Worm (Caenorhabditis elegans) whole organism, early embryonic: ENCODE results near the gene Y38H6C.15.

Experiments
- B0310.2 ChIP-seq: sonication (generic microtip); optimal IDR thresholded peaks from 2 replicates; lab custom pipeline; 2016; ENCODE audit warnings: mild to moderate bottlenecking, missing genetic modification characterization, missing compliant biosample characterization
- F13C5.2 ChIP-seq: sonication (generic microtip); optimal IDR thresholded peaks from 2 replicates; lab custom pipeline; 2017; ENCODE audit warnings: mild to moderate bottlenecking, missing genetic modification characterization, inconsistent platforms, missing compliant biosample characterization
- aly-1 ChIP-seq: sonication (generic microtip); optimal IDR thresholded peaks from 2 replicates; lab custom pipeline; 2016; ENCODE audit warnings: missing genetic modification characterization, missing compliant biosample characterization
- ama-1 ChIP-seq: fragments of 150-350 bp; optimal IDR thresholded peaks from 2 replicates; lab custom pipeline; 2014
- ceh-13 ChIP-seq: fragments of 200-800 bp; sonication (Bioruptor generic); optimal IDR thresholded peaks from 2 replicates; lab custom pipeline; 2018; ENCODE audit warnings: mild to moderate bottlenecking, missing genetic modification characterization, missing compliant biosample characterization
- ceh-36 ChIP-seq: sonication (generic microtip); optimal IDR thresholded peaks from 2 replicates; lab custom pipeline; 2016; ENCODE audit warnings: missing genetic modification characterization, inconsistent platforms, missing compliant biosample characterization
- ets-7 ChIP-seq: sonication (generic microtip); optimal IDR thresholded peaks from 2 replicates; lab custom pipeline; 2016; ENCODE audit warnings: missing genotype, missing genetic modification characterization, missing compliant biosample characterization
- flt-1 ChIP-seq: fragments of 200-800 bp; sonication (Bioruptor generic); IDR thresholded peaks from 2 replicates; pipeline ENCODE4 v1.3.6; 2022; ENCODE audit warnings: missing genetic modification characterization, missing compliant biosample characterization
- hmbx-1 ChIP-seq: sonication (generic microtip); optimal IDR thresholded peaks from 2 replicates; lab custom pipeline; 2016; ENCODE audit warnings: mild to moderate bottlenecking, missing genetic modification characterization, missing compliant biosample characterization
- hmg-4 ChIP-seq: fragments of 200-800 bp; sonication (Bioruptor generic); optimal IDR thresholded peaks from 2 replicates; lab custom pipeline; 2018; ENCODE audit warnings: mild to moderate bottlenecking, missing genetic modification characterization, missing compliant biosample characterization
- hnd-1 ChIP-seq: sonication (generic microtip); optimal IDR thresholded peaks from 2 replicates; lab custom pipeline; 2016; ENCODE audit warnings: missing genetic modification characterization, missing compliant biosample characterization
- pes-1 ChIP-seq: fragments of 200-800 bp; sonication (Bioruptor generic); IDR thresholded peaks from 2 replicates; pipeline ENCODE4 v1.3.6; 2022; ENCODE audit warnings: missing genetic modification reagents, missing genetic modification characterization, missing compliant biosample characterization
- scrt-1 ChIP-seq: fragments of 200-800 bp; sonication (Bioruptor generic); IDR thresholded peaks from 2 replicates; pipeline ENCODE4 v1.3.6; 2022; ENCODE audit warnings: missing genetic modification characterization, missing compliant biosample characterization
- sea-1 ChIP-seq: fragments of 200-800 bp; sonication (Bioruptor generic); conservative IDR thresholded peaks from 2 replicates; pipeline ENCODE4 v1.3.6; 2022; ENCODE audit warnings: missing genetic modification characterization, missing compliant biosample characterization
- tbx-11 ChIP-seq: fragments of 200-800 bp; sonication (Bioruptor generic); IDR thresholded peaks from 2 replicates; pipeline ENCODE4 v1.3.6; 2022; ENCODE audit warnings: missing genetic modification characterization, missing compliant biosample characterization
- tbx-37 ChIP-seq: fragments of 200-800 bp; sonication (Bioruptor generic); conservative IDR thresholded peaks from 2 replicates; pipeline ENCODE4 v1.3.6; 2022; ENCODE audit warnings: missing genetic modification reagents, missing genetic modification characterization, missing compliant biosample characterization
- tra-4 ChIP-seq: sonication (generic microtip); optimal IDR thresholded peaks from 2 replicates; lab custom pipeline; 2017; ENCODE audit warnings: missing genetic modification characterization, missing compliant biosample characterization

Gene Y38H6C.15

DNA sequence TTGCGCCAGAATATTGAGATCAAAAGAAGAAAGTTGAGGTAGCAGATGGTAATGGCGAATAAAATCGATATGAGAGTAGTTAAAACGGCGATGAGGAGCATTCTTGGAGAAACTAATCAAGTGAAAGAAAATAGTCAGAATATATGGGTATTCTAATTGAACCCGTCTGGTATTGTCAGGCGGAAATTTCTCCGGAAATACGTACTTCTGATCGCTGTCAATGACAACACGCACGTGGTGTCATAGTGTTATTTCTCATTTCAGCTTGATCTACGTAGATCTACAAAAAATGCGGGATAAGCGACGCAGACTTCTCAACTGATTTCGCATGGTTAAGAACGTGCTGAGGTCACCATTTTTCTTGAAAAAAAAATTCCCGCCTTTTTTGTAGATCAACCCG is 43.7 kb downstream of the Y38H6C.15 start, which contains the start of gene srbc-79:
Gene srbc-79 (minus strand): TSS at position 101 of the 400 bp plus-strand sequence.
- no peak for TF ChIP-seq ceh-13 (GFP tag; lab: Kevin White, UChicago)
- no peak for TF ChIP-seq scrt-1
- no peak for TF ChIP-seq ama-1
- no peak for TF ChIP-seq tbx-37 (GFP tag; lab: Robert Waterston, UW)
- TF ChIP-seq flt-1 (GFP tag; lab: Robert Waterston, UW), result no peak
- TF ChIP-seq ceh-36 (tag; lab: Kevin White, UChicago), result no peak
- TF ChIP-seq tra-4, result no peak
- no peak for TF ChIP-seq hmg-4 (GFP tag; lab: Kevin White, UChicago)
- no peak for TF ChIP-seq hnd-1
- TF ChIP-seq pes-1 (GFP tag; lab: Robert Waterston, UW), result no peak
- no peak for TF ChIP-seq hmbx-1 (tag; lab: Kevin White, UChicago)
- no peak for TF ChIP-seq F13C5.2 (tag; lab: Kevin White, UChicago)
- no peak for TF ChIP-seq ets-7 (tag; lab: Kevin White, UChicago)
- TF ChIP-seq B0310.2, result no peak
- no peak for TF ChIP-seq aly-1 (tag; lab: Kevin White, UChicago)
- TF ChIP-seq sea-1 (GFP tag; lab: Robert Waterston, UW), result no peak
- TF ChIP-seq tbx-11 (GFP tag; lab: Robert Waterston, UW), result no peak

ce11 chrV:20489102-20489501 is 47.0 kb downstream of the Y38H6C.15 start, which contains the start of gene srbc-78:
Gene srbc-78 (minus strand): TSS chrV:20489202.
- TF ChIP-seq ets-7 (tag; lab: Kevin White, UChicago) (no peak), ceh-36 (tag; lab: Kevin White, UChicago) (no peak), hmbx-1 (tag; lab: Kevin White, UChicago) (no peak), sea-1 (GFP tag; lab: Robert Waterston, UW) (no peak), ama-1 (no peak), hmg-4 (GFP tag; lab: Kevin White, UChicago) (no peak), tbx-37 (GFP tag; lab: Robert Waterston, UW) (no peak), scrt-1 (no peak), tra-4 (no peak), aly-1 (tag; lab: Kevin White, UChicago) (no peak), ceh-13 (GFP tag; lab: Kevin White, UChicago) (no peak), flt-1 (GFP tag; lab: Robert Waterston, UW) (no peak), hnd-1 (no peak), tbx-11 (GFP tag; lab: Robert Waterston, UW) (no peak), F13C5.2 (tag; lab: Kevin White, UChicago) (no peak), pes-1 (GFP tag; lab: Robert Waterston, UW) (no peak), B0310.2 (no peak)

- TF ChIP-seq tbx-11 (GFP tag; lab: Robert Waterston, UW) (no peak), ceh-13 (GFP tag; lab: Kevin White, UChicago) (no peak), scrt-1 (no peak), F13C5.2 (tag; lab: Kevin White, UChicago) (no peak), pes-1 (GFP tag; lab: Robert Waterston, UW) (no peak), hnd-1 (no peak), B0310.2 (no peak)
Measured at ce11 chrV:20486549-20486948, 49.6 kb downstream of the Y38H6C.15 start.

- no peak for TF ChIP-seq tbx-37 (GFP tag; lab: Robert Waterston, UW)
- TF ChIP-seq ceh-13 (GFP tag; lab: Kevin White, UChicago), result no peak
- no peak for TF ChIP-seq flt-1 (GFP tag; lab: Robert Waterston, UW)
- TF ChIP-seq ama-1, result no peak
- TF ChIP-seq pes-1 (GFP tag; lab: Robert Waterston, UW), result no peak
- TF ChIP-seq ets-7 (tag; lab: Kevin White, UChicago), result no peak
- no peak for TF ChIP-seq sea-1 (GFP tag; lab: Robert Waterston, UW)
- no peak for TF ChIP-seq tra-4
- TF ChIP-seq tbx-11 (GFP tag; lab: Robert Waterston, UW), result no peak
- no peak for TF ChIP-seq scrt-1
- no peak for TF ChIP-seq hnd-1
- TF ChIP-seq hmg-4 (GFP tag; lab: Kevin White, UChicago), result no peak
- no peak for TF ChIP-seq aly-1 (tag; lab: Kevin White, UChicago)
- no peak for TF ChIP-seq B0310.2
- TF ChIP-seq F13C5.2 (tag; lab: Kevin White, UChicago), result no peak
- no peak for TF ChIP-seq hmbx-1 (tag; lab: Kevin White, UChicago)
- TF ChIP-seq ceh-36 (tag; lab: Kevin White, UChicago), result no peak
Measured at ce11 chrV:20485285-20485684, 50.8 kb downstream of the Y38H6C.15 start, which contains the start of gene dhcr-7. Gene dhcr-7 (minus strand): TSS chrV:20485385.
